Fruit fly (Drosophila melanogaster): ENCODE measurements around the gene CG42692.

The CG42692 gene

dm6 chr2L:14047170-14047632, 39.3 kb downstream of the CG42692 start, which contains the start of gene NimC4 (continued):
- peak; percentile 94 for TF ChIP-seq CG1603 (tag; optimal IDR thresholded peaks at IDR 0.05)
- TF ChIP-seq insv (GFP tag; optimal IDR thresholded peaks at IDR 0.05) = no peak
- peak; percentile 74 for TF ChIP-seq CG8388 (GFP tag; optimal IDR thresholded peaks at IDR 0.05)
- TF ChIP-seq inv (GFP tag; IDR thresholded peaks at IDR 0.05; ENCODE audit: partially characterized antibody) = no peak
- TF ChIP-seq CG12659 (GFP tag; optimal IDR thresholded peaks at IDR 0.05) = no peak
- peak; percentile 32 for TF ChIP-seq onecut (GFP tag; IDR thresholded peaks at IDR 0.05)
- no peak for TF ChIP-seq Fer1 (GFP tag; optimal IDR thresholded peaks at IDR 0.05)
- peak; percentile 45 for TF ChIP-seq CG18476 (GFP tag; optimal IDR thresholded peaks at IDR 0.05)
- no peak for TF ChIP-seq seq (GFP tag; IDR thresholded peaks at IDR 0.05)
- TF ChIP-seq D (optimal IDR thresholded peaks at IDR 0.05) = no peak
- peak; percentile 79 for TF ChIP-seq D (GFP tag; optimal IDR thresholded peaks at IDR 0.05)
- no peak for TF ChIP-seq wek (GFP tag; optimal IDR thresholded peaks at IDR 0.05)
- peak; percentile 66 for TF ChIP-seq Atf3 (GFP tag; optimal IDR thresholded peaks at IDR 0.05)
- peak; percentile 69 for TF ChIP-seq Hr3 (GFP tag; optimal IDR thresholded peaks at IDR 0.05)
- no peak; the same call in 1 of the 2 replicates for TF ChIP-seq E2f2 (GFP tag; IDR thresholded peaks at IDR 0.05)
- peak; percentile 60 for TF ChIP-seq CG2875 (GFP tag; optimal IDR thresholded peaks at IDR 0.05)
- peak; percentile 85 for TF ChIP-seq nmo (GFP tag; optimal IDR thresholded peaks at IDR 0.05)
- TF ChIP-seq stc (GFP tag; IDR thresholded peaks at IDR 0.05) = peak; percentile 66; the same call in 1 of the 2 replicates
- TF ChIP-seq NK7.1 (GFP tag; optimal IDR thresholded peaks at IDR 0.05) = peak; percentile 62
- peak; percentile 41; the same call in 1 of the 2 replicates for TF ChIP-seq ssp (GFP tag; IDR thresholded peaks at IDR 0.05)
- no peak for TF ChIP-seq emc (GFP tag; optimal IDR thresholded peaks at IDR 0.05)
- TF ChIP-seq pb (GFP tag; optimal IDR thresholded peaks at IDR 0.05) = peak; percentile 35
- peak; percentile 87 for TF ChIP-seq CG8924 (tag; optimal IDR thresholded peaks at IDR 0.05)
- TF ChIP-seq ERR (GFP tag; optimal IDR thresholded peaks at IDR 0.05) = peak; percentile 29
- peak; percentile 54 for TF ChIP-seq Blimp-1 (GFP tag; optimal IDR thresholded peaks at IDR 0.05)
- peak; percentile 87 for TF ChIP-seq grn (GFP tag; optimal IDR thresholded peaks at IDR 0.05)
- TF ChIP-seq nerfin-1 (tag; optimal IDR thresholded peaks at IDR 0.05) = peak; percentile 69
- no peak for TF ChIP-seq CG15514 (GFP tag; optimal IDR thresholded peaks at IDR 0.05)
- TF ChIP-seq CG17328 (GFP tag; IDR thresholded peaks at IDR 0.05) = peak; percentile 87
- TF ChIP-seq chm (GFP tag; IDR thresholded peaks at IDR 0.05) = peak; percentile 47; the same call in 1 of the 2 replicates
- peak; percentile 27 for TF ChIP-seq caup (GFP tag; optimal IDR thresholded peaks at IDR 0.05; ENCODE audit: severe bottlenecking)
- TF ChIP-seq gro (GFP tag; optimal IDR thresholded peaks at IDR 0.05) = no peak
- peak; percentile 79 for TF ChIP-seq fd96Cb (tag; optimal IDR thresholded peaks at IDR 0.05)
- TF ChIP-seq CG17568 (GFP tag; optimal IDR thresholded peaks at IDR 0.05) = peak; percentile 31
- no peak for TF ChIP-seq CTCF (GFP tag; optimal IDR thresholded peaks at IDR 0.05)
- no peak for TF ChIP-seq CG3281 (GFP tag; optimal IDR thresholded peaks at IDR 0.05)
- peak; percentile 52; the same call in 1 of the 2 replicates for TF ChIP-seq Ptx1 (GFP tag; IDR thresholded peaks at IDR 0.05)
- TF ChIP-seq fd3F (GFP tag; optimal IDR thresholded peaks at IDR 0.05) = no peak
- TF ChIP-seq zen2 (GFP tag; IDR thresholded peaks at IDR 0.05; ENCODE audit: partially characterized antibody) = no peak
- TF ChIP-seq Ets97D (GFP tag; optimal IDR thresholded peaks at IDR 0.05) = peak; percentile 41
- peak; percentile 42 for TF ChIP-seq gcm2 (GFP tag; optimal IDR thresholded peaks at IDR 0.05)
- peak; percentile 31 for TF ChIP-seq kay (GFP tag; optimal IDR thresholded peaks at IDR 0.05)
- TF ChIP-seq CG5245 (GFP tag; optimal IDR thresholded peaks at IDR 0.05) = peak; percentile 77
- TF ChIP-seq lilli (GFP tag; optimal IDR thresholded peaks at IDR 0.05) = peak; percentile 77
- TF ChIP-seq gsb-n (tag; optimal IDR thresholded peaks at IDR 0.05) = peak; percentile 80
- TF ChIP-seq Sry-δ (GFP tag; optimal IDR thresholded peaks at IDR 0.05) = no peak
- TF ChIP-seq CG10565 (GFP tag; optimal IDR thresholded peaks at IDR 0.05) = peak; percentile 45
- TF ChIP-seq CG31365 (tag; optimal IDR thresholded peaks at IDR 0.05) = no peak
- TF ChIP-seq CG8281 (tag; optimal IDR thresholded peaks at IDR 0.05) = peak; percentile 27
- TF ChIP-seq NC2α (GFP tag; optimal IDR thresholded peaks at IDR 0.05) = peak; percentile 57
- TF ChIP-seq grau (tag; optimal IDR thresholded peaks at IDR 0.05) = peak; percentile 70
